Worm (Caenorhabditis elegans): ENCODE results near the gene clec-265.

The clec-265 gene

ce11 chrX:3035972-3036379 lies 4.4 kb downstream of the clec-265 start (continued):
- TF ChIP-seq nhr-11 (tag; optimal IDR thresholded peaks at IDR 0.05) = no peak
- TF ChIP-seq mec-3 (tag; optimal IDR thresholded peaks at IDR 0.05; ENCODE audit: borderline replicate concordance) = peak; percentile 82
- no peak for TF ChIP-seq pros-1 (tag; optimal IDR thresholded peaks at IDR 0.05)
- TF ChIP-seq dmd-4 (tag; optimal IDR thresholded peaks at IDR 0.05; ENCODE audit: borderline replicate concordance) = peak; percentile 94
- peak; percentile 91 for TF ChIP-seq fax-1 (tag; optimal IDR thresholded peaks at IDR 0.05)
- peak; percentile 96 for TF ChIP-seq hlh-6 (tag; optimal IDR thresholded peaks at IDR 0.05)
- no peak for TF ChIP-seq elt-4 (tag; optimal IDR thresholded peaks at IDR 0.05)
- peak; percentile 92 for TF ChIP-seq pha-2 (tag; optimal IDR thresholded peaks at IDR 0.05)
- peak; percentile 89 for TF ChIP-seq ceh-6 (GFP tag; optimal IDR thresholded peaks at IDR 0.05)
- TF ChIP-seq ceh-45 (GFP tag; IDR thresholded peaks at IDR 0.05) = peak; percentile 95
- no peak for TF ChIP-seq pha-4 (tag; optimal IDR thresholded peaks at IDR 0.05)
- peak; percentile 94 for TF ChIP-seq ztf-16 (tag; optimal IDR thresholded peaks at IDR 0.05)
- TF ChIP-seq ceh-30 (tag; optimal IDR thresholded peaks at IDR 0.05) = peak; percentile 63
- TF ChIP-seq K09A11.1 (tag; optimal IDR thresholded peaks at IDR 0.05; ENCODE audit: insufficient read depth) = peak; percentile 86
- TF ChIP-seq T23F11.4 (GFP tag; optimal IDR thresholded peaks at IDR 0.05) = peak; percentile 95
- peak; percentile 94 for TF ChIP-seq Y22D7AL.16 (tag; optimal IDR thresholded peaks at IDR 0.05)
- peak; percentile 97 for TF ChIP-seq rnt-1 (tag; optimal IDR thresholded peaks at IDR 0.05)
- TF ChIP-seq hlh-30 (tag; optimal IDR thresholded peaks at IDR 0.05; ENCODE audit: insufficient read depth) = peak; percentile 75
- TF ChIP-seq pag-3 (tag; optimal IDR thresholded peaks at IDR 0.05; ENCODE audit: borderline replicate concordance) = peak; percentile 64
- TF ChIP-seq sox-2 (GFP tag; IDR thresholded peaks at IDR 0.05) = peak; percentile 85
- TF ChIP-seq pqm-1 (tag; optimal IDR thresholded peaks at IDR 0.05) = peak; percentile 93
- TF ChIP-seq ets-4 (tag; optimal IDR thresholded peaks at IDR 0.05) = peak; percentile 82
- peak; percentile 89 for TF ChIP-seq lin-11 (tag; optimal IDR thresholded peaks at IDR 0.05)
- peak; percentile 77 for TF ChIP-seq eyg-1 (tag; optimal IDR thresholded peaks at IDR 0.05)
- peak; percentile 83 for TF ChIP-seq zip-5 (tag; optimal IDR thresholded peaks at IDR 0.05)
- TF ChIP-seq ceh-48 (tag; optimal IDR thresholded peaks at IDR 0.05) = peak; percentile 90
- peak; percentile 86 for TF ChIP-seq ceh-31 (tag; optimal IDR thresholded peaks at IDR 0.05)
- peak; percentile 86 for TF ChIP-seq nfya-1 (tag; optimal IDR thresholded peaks at IDR 0.05)
- no peak for TF ChIP-seq ama-1 (optimal IDR thresholded peaks at IDR 0.05)
- TF ChIP-seq F13H6.1 (tag; optimal IDR thresholded peaks at IDR 0.05) = peak; percentile 92
- peak; percentile 93 for TF ChIP-seq npax-4 (tag; optimal IDR thresholded peaks at IDR 0.05)
- peak; percentile 84 for TF ChIP-seq lim-6 (tag; optimal IDR thresholded peaks at IDR 0.05)
- TF ChIP-seq hlh-15 (tag; optimal IDR thresholded peaks at IDR 0.05) = peak; percentile 95
- TF ChIP-seq K02D7.2 (tag; optimal IDR thresholded peaks at IDR 0.05) = peak; percentile 93
- TF ChIP-seq odd-2 (tag; optimal IDR thresholded peaks at IDR 0.05) = peak; percentile 57
- TF ChIP-seq C38D4.7 (GFP tag; optimal IDR thresholded peaks at IDR 0.05) = peak; percentile 93
- peak; percentile 97 for TF ChIP-seq ceh-9 (tag; optimal IDR thresholded peaks at IDR 0.05)
- peak; percentile 37 for TF ChIP-seq tbx-7 (tag; optimal IDR thresholded peaks at IDR 0.05)
- peak; percentile 98 for TF ChIP-seq dve-1 (tag; optimal IDR thresholded peaks at IDR 0.05)
- TF ChIP-seq nhr-232 (tag; optimal IDR thresholded peaks at IDR 0.05) = peak; percentile 90
- TF ChIP-seq ttx-3 (tag; optimal IDR thresholded peaks at IDR 0.05) = peak; percentile 95

ce11 chrX:3040021-3040420 lies 8.4 kb downstream of the clec-265 start:
- TF ChIP-seq ceh-6 (GFP tag; optimal IDR thresholded peaks at IDR 0.05) = no peak
- TF ChIP-seq ceh-9 (tag; optimal IDR thresholded peaks at IDR 0.05) = no peak
- no peak for TF ChIP-seq ceh-45 (GFP tag; IDR thresholded peaks at IDR 0.05)
- peak; percentile 71 for TF ChIP-seq unc-42 (tag; optimal IDR thresholded peaks at IDR 0.05)
- TF ChIP-seq nhr-11 (tag; optimal IDR thresholded peaks at IDR 0.05) = no peak

Data from whole organism, late embryonic.